Worm (Caenorhabditis elegans): ENCODE results near the gene fbxa-5.

The fbxa-5 gene

DNA sequence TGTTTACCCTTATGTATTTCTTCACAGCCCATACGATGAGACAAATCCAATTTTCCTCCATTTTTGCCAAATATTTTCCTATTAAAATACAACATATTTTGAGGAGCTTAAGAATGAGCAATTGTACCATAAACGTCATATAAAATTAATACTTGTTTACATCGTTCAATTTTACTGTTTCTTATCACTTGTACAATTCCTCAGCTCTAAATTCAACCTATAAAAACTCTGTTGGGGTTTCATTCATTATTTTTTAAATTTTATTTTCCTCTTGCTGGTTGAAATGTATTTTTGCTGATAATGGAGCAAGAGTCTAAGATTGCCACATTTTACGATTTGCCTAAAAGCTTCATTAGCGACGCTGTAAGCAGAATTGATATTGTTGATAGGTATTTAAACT is 36.7 kb downstream of the fbxa-5 start, which contains the start of gene fbxa-75:
Gene fbxa-75 (plus strand): TSS at position 301 of the 400 bp plus-strand sequence.
- TF ChIP-seq scrt-1 (GFP tag; IDR thresholded peaks at IDR 0.05) (no peak), tbx-37 (GFP tag; conservative IDR thresholded peaks at IDR 0.05) (no peak), ceh-13 (GFP tag; optimal IDR thresholded peaks at IDR 0.05) (no peak), F13C5.2 (tag; optimal IDR thresholded peaks at IDR 0.05) (no peak), hnd-1 (tag; optimal IDR thresholded peaks at IDR 0.05) (no peak), sea-1 (GFP tag; conservative IDR thresholded peaks at IDR 0.05) (no peak), ets-7 (tag; optimal IDR thresholded peaks at IDR 0.05) (no peak), pes-1 (GFP tag; IDR thresholded peaks at IDR 0.05) (no peak), flt-1 (GFP tag; IDR thresholded peaks at IDR 0.05) (no peak), ceh-36 (tag; optimal IDR thresholded peaks at IDR 0.05) (no peak), ama-1 (optimal IDR thresholded peaks at IDR 0.05) (no peak), tbx-11 (GFP tag; IDR thresholded peaks at IDR 0.05) (no peak)

DNA sequence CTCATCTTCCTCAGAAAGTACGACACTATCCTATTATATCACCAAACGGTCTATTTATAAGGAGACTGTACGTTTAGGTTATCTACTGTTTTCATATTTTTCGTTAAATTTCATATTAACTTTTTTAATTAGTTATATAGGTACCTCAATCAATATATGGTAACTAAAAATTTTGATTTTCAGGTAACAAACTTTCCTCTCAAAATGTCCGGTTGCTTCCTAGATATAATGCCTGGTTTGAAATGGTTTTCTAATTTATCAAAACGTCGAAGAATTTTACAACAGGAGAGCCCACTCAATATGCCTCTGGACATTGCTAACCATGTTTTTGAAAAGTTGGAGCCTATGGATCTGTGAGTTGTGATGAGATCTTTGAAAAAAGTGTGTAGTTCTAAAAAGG is 42.5 kb downstream of the fbxa-5 start, which contains the start of gene fbxa-28:
Gene fbxa-28 (plus strand): TSS at position 301 of the 400 bp plus-strand sequence.
- no peak for TF ChIP-seq tbx-37 (GFP tag; conservative IDR thresholded peaks at IDR 0.05)
- no peak for TF ChIP-seq hmbx-1 (tag; optimal IDR thresholded peaks at IDR 0.05)
- TF ChIP-seq ets-7 (tag; optimal IDR thresholded peaks at IDR 0.05): no peak
- no peak for TF ChIP-seq flt-1 (GFP tag; IDR thresholded peaks at IDR 0.05)
- no peak for TF ChIP-seq tbx-11 (GFP tag; IDR thresholded peaks at IDR 0.05)
- TF ChIP-seq ama-1 (optimal IDR thresholded peaks at IDR 0.05): no peak
- TF ChIP-seq tra-4 (tag; optimal IDR thresholded peaks at IDR 0.05): no peak
- TF ChIP-seq ceh-36 (tag; optimal IDR thresholded peaks at IDR 0.05): no peak
- no peak for TF ChIP-seq hmg-4 (GFP tag; optimal IDR thresholded peaks at IDR 0.05)
- TF ChIP-seq pes-1 (GFP tag; IDR thresholded peaks at IDR 0.05): no peak
- TF ChIP-seq B0310.2 (tag; optimal IDR thresholded peaks at IDR 0.05): no peak
- TF ChIP-seq hnd-1 (tag; optimal IDR thresholded peaks at IDR 0.05): no peak
- no peak for TF ChIP-seq sea-1 (GFP tag; conservative IDR thresholded peaks at IDR 0.05)
- no peak for TF ChIP-seq F13C5.2 (tag; optimal IDR thresholded peaks at IDR 0.05)
- no peak for TF ChIP-seq ceh-13 (GFP tag; optimal IDR thresholded peaks at IDR 0.05)
- no peak for TF ChIP-seq scrt-1 (GFP tag; IDR thresholded peaks at IDR 0.05)
- no peak for TF ChIP-seq aly-1 (tag; optimal IDR thresholded peaks at IDR 0.05)

DNA sequence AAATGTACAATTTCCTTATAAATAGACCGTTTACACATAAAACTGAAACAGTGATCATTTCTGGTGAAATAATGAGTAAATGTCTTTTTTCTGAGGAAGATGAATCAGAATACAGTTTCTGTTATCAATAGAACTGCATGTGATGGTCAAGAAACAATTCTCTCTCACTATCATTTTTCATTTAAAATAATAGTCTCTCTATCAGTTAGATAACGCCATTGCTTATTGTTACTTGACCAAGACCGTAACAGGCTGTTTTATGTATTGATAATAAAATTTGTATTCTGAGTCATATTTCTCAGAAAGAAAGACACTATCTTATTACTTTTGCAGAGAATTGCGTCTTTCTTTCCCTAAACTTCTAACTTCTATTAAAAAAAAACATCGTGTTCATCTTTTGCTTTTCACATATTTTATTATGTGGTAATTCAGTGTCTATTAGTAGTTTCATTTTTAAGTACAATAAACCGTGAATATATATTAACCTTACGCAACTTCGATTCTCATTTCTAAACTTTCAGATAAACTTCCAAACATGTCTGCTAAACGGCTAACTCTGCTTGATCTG is 44.9 kb downstream of the fbxa-5 start, which contains the start of gene fbxa-35:
Gene fbxa-35 (plus strand): TSS at position 518 of the 568 bp plus-strand sequence.
- no peak for TF ChIP-seq B0310.2 (tag; optimal IDR thresholded peaks at IDR 0.05)
- TF ChIP-seq hnd-1 (tag; optimal IDR thresholded peaks at IDR 0.05): no peak
- TF ChIP-seq hmg-4 (GFP tag; optimal IDR thresholded peaks at IDR 0.05): no peak
- TF ChIP-seq sea-1 (GFP tag; conservative IDR thresholded peaks at IDR 0.05): no peak
- TF ChIP-seq ama-1 (optimal IDR thresholded peaks at IDR 0.05): no peak
- no peak for TF ChIP-seq tra-4 (tag; optimal IDR thresholded peaks at IDR 0.05)

DNA sequence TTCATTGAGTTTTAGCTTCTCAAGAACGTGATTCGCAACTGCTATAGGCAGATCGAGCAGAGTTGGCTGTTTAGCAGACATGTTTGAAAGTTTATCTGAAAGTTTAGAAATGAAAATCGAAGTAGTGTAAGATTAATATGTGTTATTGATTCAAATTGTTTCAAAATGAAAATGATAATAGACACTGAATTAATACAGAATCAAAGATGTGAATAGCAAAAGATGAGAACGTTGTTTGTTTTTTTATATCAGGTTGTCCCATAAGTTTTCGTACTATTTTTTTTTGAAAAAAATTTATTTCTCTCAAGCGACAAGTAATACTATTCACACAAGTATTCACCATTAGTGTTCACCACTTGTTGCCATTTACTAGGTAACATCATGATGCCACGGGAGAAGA is 47.0 kb downstream of the fbxa-5 start, which contains the start of gene fbxa-36:
Gene fbxa-36 (minus strand): TSS at position 101 of the 400 bp plus-strand sequence.
- no peak for TF ChIP-seq ama-1 (optimal IDR thresholded peaks at IDR 0.05)
- no peak for TF ChIP-seq flt-1 (GFP tag; IDR thresholded peaks at IDR 0.05)
- no peak for TF ChIP-seq tbx-11 (GFP tag; IDR thresholded peaks at IDR 0.05)
- no peak for TF ChIP-seq hnd-1 (tag; optimal IDR thresholded peaks at IDR 0.05)
- no peak for TF ChIP-seq ceh-36 (tag; optimal IDR thresholded peaks at IDR 0.05)
- no peak for TF ChIP-seq pes-1 (GFP tag; IDR thresholded peaks at IDR 0.05)
- TF ChIP-seq hmg-4 (GFP tag; optimal IDR thresholded peaks at IDR 0.05): no peak
- no peak for TF ChIP-seq scrt-1 (GFP tag; IDR thresholded peaks at IDR 0.05)
- no peak for TF ChIP-seq F13C5.2 (tag; optimal IDR thresholded peaks at IDR 0.05)
- TF ChIP-seq tra-4 (tag; optimal IDR thresholded peaks at IDR 0.05): no peak
- TF ChIP-seq sea-1 (GFP tag; conservative IDR thresholded peaks at IDR 0.05): no peak
- no peak for TF ChIP-seq tbx-37 (GFP tag; conservative IDR thresholded peaks at IDR 0.05)
- no peak for TF ChIP-seq ceh-13 (GFP tag; optimal IDR thresholded peaks at IDR 0.05)
- TF ChIP-seq ets-7 (tag; optimal IDR thresholded peaks at IDR 0.05): no peak
- no peak for TF ChIP-seq B0310.2 (tag; optimal IDR thresholded peaks at IDR 0.05)

DNA sequence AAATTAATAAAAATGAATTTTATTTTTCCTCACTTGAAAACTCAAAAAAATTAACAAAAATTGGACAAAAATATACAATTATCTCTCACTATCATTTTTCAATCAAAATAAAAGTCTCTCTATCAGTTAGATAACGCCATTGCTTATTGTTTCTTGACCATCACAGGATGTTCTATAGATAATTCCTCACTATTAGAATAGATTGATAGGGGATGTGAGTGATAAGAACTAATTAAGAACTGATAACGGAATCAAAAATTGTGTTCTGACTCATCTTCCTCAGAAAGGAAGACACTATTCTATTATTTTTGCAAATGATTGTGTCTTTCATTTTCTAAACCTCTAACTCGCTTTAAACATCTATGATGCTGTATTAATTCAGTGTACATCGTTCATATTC is 51.0 kb downstream of the fbxa-5 start:
- no peak for TF ChIP-seq tra-4 (tag; optimal IDR thresholded peaks at IDR 0.05)
- TF ChIP-seq aly-1 (tag; optimal IDR thresholded peaks at IDR 0.05): no peak
- TF ChIP-seq tbx-11 (GFP tag; IDR thresholded peaks at IDR 0.05): no peak
- no peak for TF ChIP-seq hmbx-1 (tag; optimal IDR thresholded peaks at IDR 0.05)
- no peak for TF ChIP-seq ama-1 (optimal IDR thresholded peaks at IDR 0.05)
- TF ChIP-seq flt-1 (GFP tag; IDR thresholded peaks at IDR 0.05): no peak
- TF ChIP-seq sea-1 (GFP tag; conservative IDR thresholded peaks at IDR 0.05): no peak
- no peak for TF ChIP-seq B0310.2 (tag; optimal IDR thresholded peaks at IDR 0.05)
- TF ChIP-seq pes-1 (GFP tag; IDR thresholded peaks at IDR 0.05): no peak

DNA sequence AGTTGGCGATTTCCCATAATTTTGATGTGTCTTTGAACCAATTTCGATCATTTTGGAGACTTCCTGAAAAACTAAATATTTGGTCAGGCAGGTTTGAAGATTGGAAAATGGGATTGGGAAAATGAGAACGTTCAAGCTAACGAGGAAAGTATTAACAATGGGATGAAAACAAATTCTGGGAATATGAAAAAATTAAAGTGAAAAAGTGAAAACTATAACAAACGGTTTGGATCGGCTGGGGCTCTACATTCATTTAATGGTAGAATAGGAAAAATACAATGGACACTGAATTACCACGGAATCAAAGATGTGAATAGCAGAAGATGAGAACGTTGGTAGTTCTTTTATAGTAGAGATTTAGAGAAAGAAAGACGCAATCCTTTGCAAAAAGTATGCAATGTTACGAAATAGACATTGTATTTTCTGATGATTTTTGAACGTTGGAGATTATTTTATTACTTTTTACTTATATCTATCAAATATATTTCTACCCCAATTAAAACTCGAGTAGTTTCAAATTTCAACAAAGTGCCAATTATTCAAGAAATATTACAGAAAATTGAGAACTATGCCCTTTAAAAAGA is 51.6 kb downstream of the fbxa-5 start, which contains the start of gene fbxa-50:
Gene fbxa-50 (minus strand): TSS at position 51 of the 584 bp plus-strand sequence.
- TF ChIP-seq tbx-11 (GFP tag; IDR thresholded peaks at IDR 0.05): no peak
- TF ChIP-seq F13C5.2 (tag; optimal IDR thresholded peaks at IDR 0.05): no peak
- TF ChIP-seq hmbx-1 (tag; optimal IDR thresholded peaks at IDR 0.05): no peak
- TF ChIP-seq aly-1 (tag; optimal IDR thresholded peaks at IDR 0.05): no peak
- no peak for TF ChIP-seq pes-1 (GFP tag; IDR thresholded peaks at IDR 0.05)
- TF ChIP-seq hnd-1 (tag; optimal IDR thresholded peaks at IDR 0.05): no peak
- no peak for TF ChIP-seq ets-7 (tag; optimal IDR thresholded peaks at IDR 0.05)
- no peak for TF ChIP-seq scrt-1 (GFP tag; IDR thresholded peaks at IDR 0.05)
- no peak for TF ChIP-seq tbx-37 (GFP tag; conservative IDR thresholded peaks at IDR 0.05)
- TF ChIP-seq tra-4 (tag; optimal IDR thresholded peaks at IDR 0.05): no peak
- no peak for TF ChIP-seq ceh-13 (GFP tag; optimal IDR thresholded peaks at IDR 0.05)
- no peak for TF ChIP-seq ama-1 (optimal IDR thresholded peaks at IDR 0.05)
- TF ChIP-seq B0310.2 (tag; optimal IDR thresholded peaks at IDR 0.05): no peak
- no peak for TF ChIP-seq sea-1 (GFP tag; conservative IDR thresholded peaks at IDR 0.05)
- no peak for TF ChIP-seq flt-1 (GFP tag; IDR thresholded peaks at IDR 0.05)
- no peak for TF ChIP-seq hmg-4 (GFP tag; optimal IDR thresholded peaks at IDR 0.05)
- no peak for TF ChIP-seq ceh-36 (tag; optimal IDR thresholded peaks at IDR 0.05)

Data from whole organism, early embryonic.